Fruit fly (Drosophila melanogaster) whole organism, adult: Measurements from ENCODE around the gene CG46280.

ENCODE experiments used
- CG11617 ChIP-seq: fragments of 200-800 bp; sonication (Bioruptor generic); optimal IDR thresholded peaks from 2 replicates; lab custom pipeline; 2017; ENCODE audit warnings: mild to moderate bottlenecking, missing biosample characterization, missing genetic modification reagents, missing genetic modification characterization
- CG12768 ChIP-seq: fragments of 200-800 bp; sonication (Bioruptor generic); optimal IDR thresholded peaks from 2 replicates; lab custom pipeline; 2017; ENCODE audit warnings: missing biosample characterization, missing genetic modification characterization, mild to moderate bottlenecking, moderate library complexity, missing genetic modification reagents
- CG14711 ChIP-seq: fragments of 200-800 bp; sonication (Bioruptor generic); optimal IDR thresholded peaks from 2 replicates; lab custom pipeline; 2018; ENCODE audit warnings: missing biosample characterization, mild to moderate bottlenecking, missing genetic modification characterization, moderate library complexity
- CG1620 ChIP-seq: fragments of 200-800 bp; sonication (Bioruptor generic); optimal IDR thresholded peaks from 2 replicates; lab custom pipeline; 2016; ENCODE audit warnings: missing biosample characterization, missing genetic modification characterization
- CG33017 ChIP-seq: fragments of 200-800 bp; sonication (Bioruptor generic); optimal IDR thresholded peaks from 2 replicates; lab custom pipeline; 2018; ENCODE audit warnings: missing biosample characterization, mild to moderate bottlenecking, missing genetic modification characterization, moderate library complexity
- CG5204 ChIP-seq: fragments of 200-800 bp; sonication (Bioruptor generic); optimal IDR thresholded peaks from 2 replicates; lab custom pipeline; 2016; ENCODE audit warnings: missing biosample characterization, missing genetic modification characterization
- CG7045 ChIP-seq: fragments of 200-800 bp; sonication (Bioruptor generic); optimal IDR thresholded peaks from 2 replicates; lab custom pipeline; 2017; ENCODE audit warnings: missing biosample characterization, mild to moderate bottlenecking, missing genetic modification characterization
- CG7101 ChIP-seq: fragments of 200-800 bp; sonication (Bioruptor generic); optimal IDR thresholded peaks from 2 replicates; lab custom pipeline; 2018; ENCODE audit warnings: missing biosample characterization, mild to moderate bottlenecking, missing genetic modification characterization, moderate library complexity
- Clk ChIP-seq: fragments of 200-800 bp; sonication (Bioruptor generic); optimal IDR thresholded peaks from 2 replicates; lab custom pipeline; 2017; ENCODE audit warnings: missing biosample characterization, missing genetic modification characterization
- Crg-1 ChIP-seq: fragments of 200-800 bp; sonication (Bioruptor generic); optimal IDR thresholded peaks from 2 replicates; lab custom pipeline; 2016; ENCODE audit warnings: missing biosample characterization, missing genetic modification characterization
- Hr96 ChIP-seq: fragments of 200-800 bp; sonication (Bioruptor generic); optimal IDR thresholded peaks from 2 replicates; lab custom pipeline; 2016; ENCODE audit warnings: missing biosample characterization, missing genetic modification characterization
- Mnt ChIP-seq: fragments of 200-800 bp; sonication (Bioruptor generic); optimal IDR thresholded peaks from 2 replicates; lab custom pipeline; 2016; ENCODE audit warnings: missing biosample characterization, mild to moderate bottlenecking, missing genetic modification characterization
- bab1 ChIP-seq: fragments of 200-800 bp; sonication (Bioruptor generic); optimal IDR thresholded peaks from 3 replicates; lab custom pipeline; 2019; ENCODE audit warnings: missing biosample characterization, mild to moderate bottlenecking, missing genetic modification characterization, moderate library complexity
- cic ChIP-seq: fragments of 200-800 bp; sonication (Bioruptor generic); optimal IDR thresholded peaks from 2 replicates; lab custom pipeline; 2017; ENCODE audit warnings: missing biosample characterization, mild to moderate bottlenecking, missing genetic modification characterization, moderate library complexity
- cnc ChIP-seq, 2 experiments: fragments of >200 bp; optimal IDR thresholded peaks; 2 replicates each; lab custom pipeline; 2017
- kay ChIP-seq: fragments of 200-800 bp; sonication (Bioruptor generic); peaks from one replicate; lab custom pipeline; 2016; ENCODE audit warnings: missing biosample characterization, missing genetic modification characterization, borderline replicate concordance
- ovo ChIP-seq: fragments of 200-800 bp; sonication (Bioruptor generic); optimal IDR thresholded peaks from 2 replicates; lab custom pipeline; 2016; ENCODE audit warnings: missing biosample characterization, missing genetic modification characterization
- pad ChIP-seq: fragments of 200-800 bp; sonication (Bioruptor generic); optimal IDR thresholded peaks from 3 replicates; lab custom pipeline; 2017; ENCODE audit warnings: missing biosample characterization, missing genetic modification characterization, mild to moderate bottlenecking, moderate library complexity, missing genetic modification reagents
- tj ChIP-seq: fragments of 200-800 bp; sonication (Bioruptor generic); optimal IDR thresholded peaks from 3 replicates; lab custom pipeline; 2017; ENCODE audit warnings: missing biosample characterization, mild to moderate bottlenecking, missing genetic modification characterization, moderate library complexity
- toe ChIP-seq: fragments of 200-800 bp; sonication (Bioruptor generic); optimal IDR thresholded peaks from 2 replicates; lab custom pipeline; 2016; ENCODE audit warnings: missing biosample characterization, missing genetic modification characterization

CG46280 gene

dm6 chr3R:13072052-13072451 lies 41.6 kb upstream of the CG46280 start:
- no peak for TF ChIP-seq cnc (optimal IDR thresholded peaks at IDR 0.05; lab: Kevin White, UChicago)
- no peak for TF ChIP-seq toe
- TF ChIP-seq Clk: no peak
- no peak for TF ChIP-seq CG33017 (tag; lab: Kevin White, UChicago)
- no peak for TF ChIP-seq Hr96
- no peak for TF ChIP-seq CG11617 (GFP tag; lab: Kevin White, UChicago)
- TF ChIP-seq CG5204 (GFP tag; lab: Kevin White, UChicago): no peak
- no peak for TF ChIP-seq CG1620 (GFP tag; lab: Kevin White, UChicago)
- TF ChIP-seq ovo: no peak
- no peak for TF ChIP-seq bab1 (GFP tag; lab: Kevin White, UChicago)
- TF ChIP-seq cic (GFP tag; lab: Kevin White, UChicago): no peak
- TF ChIP-seq pad (GFP tag; lab: Kevin White, UChicago): no peak

DNA sequence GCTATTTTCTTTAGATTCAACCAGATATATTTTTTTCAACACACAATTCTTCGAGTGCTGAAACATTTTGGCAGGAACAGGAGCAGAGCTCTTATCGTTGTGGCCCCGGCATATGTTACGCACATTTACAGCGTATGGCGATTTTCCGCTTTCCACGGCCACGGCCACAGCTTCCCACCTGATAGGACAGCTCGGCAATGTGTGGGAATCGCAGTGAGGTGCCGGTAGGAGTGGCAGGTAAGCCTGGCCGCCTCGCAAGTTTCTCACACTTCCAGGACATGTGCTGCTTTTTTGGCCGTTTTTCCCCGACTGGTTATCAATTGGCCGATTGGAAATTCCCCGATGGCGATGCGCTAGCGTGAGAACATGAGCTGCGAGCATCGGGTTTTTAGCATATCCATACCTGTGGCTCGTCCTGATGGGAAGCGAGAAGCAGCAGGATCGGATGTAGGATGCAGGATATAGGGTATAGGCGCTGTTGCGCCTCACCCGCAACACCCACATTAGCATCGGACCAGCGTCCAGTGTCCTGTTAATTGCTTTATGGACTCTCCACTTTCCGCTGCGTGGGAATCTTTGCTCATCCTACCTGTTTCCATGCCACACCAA lies 39.7 kb upstream of the CG46280 start:
- TF ChIP-seq cnc (optimal IDR thresholded peaks at IDR 0.05; lab: Kevin White, UChicago) (no peak), CG1620 (GFP tag; lab: Kevin White, UChicago) (no peak), tj (GFP tag; lab: Kevin White, UChicago) (no peak), kay (GFP tag; lab: Kevin White, UChicago) (no peak), CG7101 (tag; lab: Kevin White, UChicago) (no peak), CG7045 (GFP tag; lab: Kevin White, UChicago) (no peak), CG11617 (GFP tag; lab: Kevin White, UChicago) (no peak), ovo (no peak), CG5204 (GFP tag; lab: Kevin White, UChicago) (no peak), CG33017 (tag; lab: Kevin White, UChicago) (no peak), Mnt (no peak), bab1 (GFP tag; lab: Kevin White, UChicago) (no peak), pad (GFP tag; lab: Kevin White, UChicago) (no peak), Hr96 (no peak), CG14711 (tag; lab: Kevin White, UChicago) (no peak), Clk (no peak)

DNA sequence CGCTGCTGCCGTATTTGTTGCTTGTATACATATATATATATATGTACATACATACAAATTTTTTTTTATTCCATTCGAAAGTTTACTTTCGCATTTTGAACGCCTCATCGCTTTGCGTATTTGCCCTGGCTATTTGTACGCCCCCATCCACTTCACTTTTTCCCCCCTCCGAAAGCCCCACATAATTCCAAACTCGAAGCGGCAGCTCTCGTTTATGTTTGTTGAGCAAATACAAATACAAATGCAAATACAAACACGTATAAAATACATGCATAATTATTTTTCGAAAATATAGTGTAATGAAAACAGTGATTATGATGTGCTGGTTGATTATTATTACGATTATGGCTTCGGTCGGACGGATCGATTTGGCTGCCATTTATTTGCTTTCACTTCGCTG lies 37.6 kb upstream of the CG46280 start:
- peak; percentile 62 for TF ChIP-seq CG7101 (tag; lab: Kevin White, UChicago)
- peak; percentile 6 for TF ChIP-seq pad (GFP tag; lab: Kevin White, UChicago)
- peak; percentile 74 for TF ChIP-seq kay (GFP tag; lab: Kevin White, UChicago)
- peak; percentile 40 for TF ChIP-seq CG14711 (tag; lab: Kevin White, UChicago)
- no peak for TF ChIP-seq tj (GFP tag; lab: Kevin White, UChicago)
- no peak for TF ChIP-seq CG7045 (GFP tag; lab: Kevin White, UChicago)

DNA sequence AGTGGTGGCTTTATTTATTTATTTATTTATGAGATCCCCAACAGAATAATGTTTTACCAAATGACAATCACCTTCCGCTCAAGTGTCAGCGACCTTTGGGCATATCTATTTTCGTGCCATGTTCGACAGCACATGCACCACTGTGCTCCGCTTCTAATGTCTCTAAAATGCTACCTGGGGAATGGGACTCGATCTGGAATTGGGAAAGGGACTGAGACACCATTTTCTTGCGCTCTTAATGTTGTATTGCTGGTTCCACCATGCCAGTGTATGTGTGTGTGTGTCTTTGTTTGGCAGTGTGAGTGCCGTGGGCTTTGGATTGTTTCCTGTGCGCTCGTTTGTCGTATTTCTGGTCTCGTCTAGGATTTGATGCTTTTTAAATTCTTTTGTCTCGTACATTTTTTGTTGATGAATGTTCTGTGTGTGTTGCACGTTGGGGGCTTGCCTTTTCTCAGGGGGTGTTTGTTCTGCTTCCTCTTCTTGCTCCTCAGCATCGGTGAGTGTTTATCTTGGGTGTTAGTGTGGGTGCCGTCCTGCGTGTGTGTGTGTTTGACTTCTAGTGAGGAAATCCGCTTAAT lies 34.8 kb upstream of the CG46280 start:
- TF ChIP-seq tj (GFP tag; lab: Kevin White, UChicago): no peak
- no peak for TF ChIP-seq ovo
- no peak for TF ChIP-seq Mnt
- TF ChIP-seq Hr96: no peak
- TF ChIP-seq CG1620 (GFP tag; lab: Kevin White, UChicago): no peak
- TF ChIP-seq CG33017 (tag; lab: Kevin White, UChicago): no peak
- TF ChIP-seq CG5204 (GFP tag; lab: Kevin White, UChicago): no peak
- no peak for TF ChIP-seq bab1 (GFP tag; lab: Kevin White, UChicago)
- TF ChIP-seq kay (GFP tag; lab: Kevin White, UChicago): no peak
- TF ChIP-seq CG7101 (tag; lab: Kevin White, UChicago): no peak
- TF ChIP-seq toe: no peak
- no peak for TF ChIP-seq CG14711 (tag; lab: Kevin White, UChicago)
- TF ChIP-seq Clk: no peak
- no peak for TF ChIP-seq cnc (optimal IDR thresholded peaks at IDR 0.05; lab: Kevin White, UChicago)
- TF ChIP-seq CG12768 (GFP tag; lab: Kevin White, UChicago): no peak
- no peak for TF ChIP-seq pad (GFP tag; lab: Kevin White, UChicago)
- TF ChIP-seq cic (GFP tag; lab: Kevin White, UChicago): no peak

- TF ChIP-seq CG14711 (tag; lab: Kevin White, UChicago) (no peak), CG7045 (GFP tag; lab: Kevin White, UChicago) (no peak), kay (GFP tag; lab: Kevin White, UChicago) (no peak), tj (GFP tag; lab: Kevin White, UChicago) (no peak), cic (GFP tag; lab: Kevin White, UChicago) (no peak), CG11617 (GFP tag; lab: Kevin White, UChicago) (no peak), CG33017 (tag; lab: Kevin White, UChicago) (no peak), ovo (no peak), bab1 (GFP tag; lab: Kevin White, UChicago) (no peak), CG12768 (GFP tag; lab: Kevin White, UChicago) (no peak), Crg-1 (GFP tag; lab: Kevin White, UChicago) (no peak), CG1620 (GFP tag; lab: Kevin White, UChicago) (no peak), Clk (no peak), Hr96 (no peak), toe (no peak), CG5204 (GFP tag; lab: Kevin White, UChicago) (no peak)
Measured at dm6 chr3R:13063746-13064592, 33.5 kb upstream of the CG46280 start.
